Fruit fly (Drosophila melanogaster) whole organism, wandering third instar larva: Measurements from ENCODE around the gene CG7943.

Experiments
- Abd-B ChIP-seq: fragments of >200 bp; optimal IDR thresholded peaks from 2 replicates; lab custom pipeline; 2017; ENCODE audit warnings: missing biosample characterization, missing genetic modification characterization
- CG9705 ChIP-seq: fragments of 200-800 bp; sonication (Bioruptor generic); optimal IDR thresholded peaks from 2 replicates; lab custom pipeline; 2018; ENCODE audit warnings: missing biosample characterization, mild to moderate bottlenecking, missing genetic modification characterization
- CrebA ChIP-seq: fragments of 200-800 bp; sonication (Bioruptor generic); optimal IDR thresholded peaks from 2 replicates; lab custom pipeline; 2016; ENCODE audit warnings: missing biosample characterization, mild to moderate bottlenecking, missing genetic modification characterization, borderline replicate concordance
- Dif ChIP-seq: fragments of 200-275, 200-300 bp; sonication (Bioruptor generic); optimal IDR thresholded peaks from 2 replicates; lab custom pipeline; 2018; ENCODE audit warnings: missing biosample characterization, missing genetic modification characterization; ENCODE audit not compliant: partially characterized antibody
- GATAd ChIP-seq: sonication (Bioruptor generic); optimal IDR thresholded peaks from 2 replicates; lab custom pipeline; 2016; ENCODE audit warnings: missing biosample characterization, missing genetic modification characterization
- HLH106 ChIP-seq: fragments of 200-800 bp; optimal IDR thresholded peaks from 3 replicates; lab custom pipeline; 2019; ENCODE audit warnings: missing biosample characterization, mild to moderate bottlenecking, missing genetic modification characterization, moderate library complexity
- Hnf4 ChIP-seq: fragments of 200-800 bp; sonication (Bioruptor generic); optimal IDR thresholded peaks from 2 replicates; lab custom pipeline; 2016; ENCODE audit warnings: missing biosample characterization, mild to moderate bottlenecking, missing genetic modification characterization
- Hr78 ChIP-seq: fragments of >200 bp; optimal IDR thresholded peaks from 2 replicates; lab custom pipeline; 2017; ENCODE audit warnings: missing biosample characterization, missing genetic modification characterization
- Jra ChIP-seq: sonication (Bioruptor generic); optimal IDR thresholded peaks from 2 replicates; lab custom pipeline; 2016; ENCODE audit warnings: missing biosample characterization, missing genetic modification characterization
- Myc ChIP-seq: fragments of >200 bp; optimal IDR thresholded peaks from 2 replicates; lab custom pipeline; 2017
- N ChIP-seq: fragments of >200 bp; optimal IDR thresholded peaks from 2 replicates; lab custom pipeline; 2018; ENCODE audit warnings: missing biosample characterization, missing external identifiers, missing genetic modification characterization
- OdsH ChIP-seq: fragments of 200-800 bp; sonication (Bioruptor generic); optimal IDR thresholded peaks from 2 replicates; lab custom pipeline; 2016; ENCODE audit warnings: missing biosample characterization, mild to moderate bottlenecking, missing genetic modification characterization
- Rel ChIP-seq, 2 experiments: fragments of 200-800 bp; sonication (Bioruptor generic) in 1 of 2; optimal IDR thresholded peaks; 2 replicates in 1 of 2; 3 replicates in 1 of 2; lab custom pipeline; 2016 to 2019; ENCODE audit warnings: mild to moderate bottlenecking in 2 of 2, missing biosample characterization in 2 of 2, missing genetic modification characterization in 2 of 2, moderate library complexity in 1 of 2
- Sp1 ChIP-seq: fragments of 200-800 bp; sonication (Bioruptor generic); optimal IDR thresholded peaks from 3 replicates; lab custom pipeline; 2019; ENCODE audit warnings: missing biosample characterization, mild to moderate bottlenecking, missing genetic modification characterization, moderate library complexity
- Vsx2 ChIP-seq: fragments of 200-300, 225-300 bp; sonication (Bioruptor generic); optimal IDR thresholded peaks from 2 replicates; lab custom pipeline; 2018; ENCODE audit warnings: missing biosample characterization, missing genetic modification characterization; ENCODE audit not compliant: partially characterized antibody
- br ChIP-seq: fragments of 200-800 bp; sonication (Bioruptor generic); optimal IDR thresholded peaks from 2 replicates; lab custom pipeline; 2016; ENCODE audit warnings: missing biosample characterization, missing genetic modification characterization
- dl ChIP-seq, 2 experiments: fragments of 175-275, 200-275 bp in 1 of 2; fragments of 200-275 bp in 1 of 2; sonication (Bioruptor generic); optimal IDR thresholded peaks; lab custom pipeline; 2018; ENCODE audit warnings: mild to moderate bottlenecking in 2 of 2, missing biosample characterization in 2 of 2, missing genetic modification characterization in 2 of 2, moderate library complexity in 2 of 2; ENCODE audit not compliant: partially characterized antibody in 2 of 2, insufficient read depth in 1 of 2
- dmrt93B ChIP-seq: fragments of 200-800 bp; sonication (Bioruptor generic); optimal IDR thresholded peaks from 2 replicates; lab custom pipeline; 2018; ENCODE audit warnings: missing biosample characterization, mild to moderate bottlenecking, missing genetic modification characterization
- dsf ChIP-seq: sonication (Bioruptor generic); optimal IDR thresholded peaks from 2 replicates; lab custom pipeline; 2016; ENCODE audit warnings: missing biosample characterization, missing genetic modification characterization, borderline replicate concordance
- ey ChIP-seq: fragments of 200-800 bp; sonication (Bioruptor generic); optimal IDR thresholded peaks from 2 replicates; lab custom pipeline; 2016; ENCODE audit warnings: missing biosample characterization, missing genetic modification characterization
- foxo ChIP-seq, 2 experiments: fragments of 200-800 bp; sonication (Bioruptor generic); optimal IDR thresholded peaks; 2 replicates in 1 of 2; 3 replicates in 1 of 2; lab custom pipeline; 2016 to 2017; ENCODE audit warnings: missing biosample characterization in 2 of 2, missing genetic modification characterization in 2 of 2
- fru ChIP-seq: fragments of 200-800 bp; sonication (Bioruptor generic); optimal IDR thresholded peaks from 3 replicates; lab custom pipeline; 2016; ENCODE audit warnings: missing biosample characterization, mild to moderate bottlenecking, missing genetic modification characterization
- h ChIP-seq: fragments of 200-800 bp; sonication (Bioruptor generic); optimal IDR thresholded peaks from 3 replicates; lab custom pipeline; 2016; ENCODE audit warnings: missing biosample characterization, mild to moderate bottlenecking, missing genetic modification characterization
- jim ChIP-seq: fragments of 175-275, 200-325 bp; sonication (Bioruptor generic); optimal IDR thresholded peaks from 2 replicates; lab custom pipeline; 2016; ENCODE audit warnings: missing biosample characterization, mild to moderate bottlenecking, missing genetic modification characterization
- pan ChIP-seq: fragments of >200 bp; optimal IDR thresholded peaks from 2 replicates; lab custom pipeline; 2017
- psq ChIP-seq: fragments of 200-800 bp; sonication (Bioruptor generic); optimal IDR thresholded peaks from 3 replicates; lab custom pipeline; 2017; ENCODE audit warnings: missing biosample characterization, mild to moderate bottlenecking, missing genetic modification characterization, moderate library complexity
- rgr ChIP-seq: fragments of 200-800 bp; sonication (Bioruptor generic); optimal IDR thresholded peaks from 3 replicates; lab custom pipeline; 2016; ENCODE audit warnings: missing biosample characterization, mild to moderate bottlenecking, missing genetic modification characterization
- sage ChIP-seq: fragments of 200-800 bp; sonication (Bioruptor generic); optimal IDR thresholded peaks from 2 replicates; lab custom pipeline; 2016; ENCODE audit warnings: missing biosample characterization, mild to moderate bottlenecking, missing genetic modification characterization
- sv ChIP-seq: fragments of 200-800 bp; sonication (Bioruptor generic); optimal IDR thresholded peaks from 3 replicates; lab custom pipeline; 2016; ENCODE audit warnings: missing biosample characterization, missing genetic modification characterization
- tai ChIP-seq: sonication (Bioruptor generic); optimal IDR thresholded peaks from 2 replicates; lab custom pipeline; 2016; ENCODE audit warnings: missing biosample characterization, missing genetic modification characterization
- usp ChIP-seq: fragments of >200 bp; optimal IDR thresholded peaks from 2 replicates; lab custom pipeline; 2017; ENCODE audit warnings: missing biosample characterization, missing genetic modification characterization
- woc ChIP-seq: sonication (Bioruptor generic); optimal IDR thresholded peaks from 2 replicates; lab custom pipeline; 2016; ENCODE audit warnings: missing biosample characterization, mild to moderate bottlenecking, missing genetic modification characterization

Gene CG7943

dm6 chr3R:30012602-30013489 is 33.4 kb upstream of the CG7943 start (continued):
- peak; percentile 27 for TF ChIP-seq Hnf4 (GFP tag; lab: Kevin White, UChicago)
- no peak for TF ChIP-seq Sp1 (GFP tag; lab: Kevin White, UChicago)
- no peak for TF ChIP-seq woc
- no peak for TF ChIP-seq GATAd (GFP tag; lab: Kevin White, UChicago)
- no peak for TF ChIP-seq CrebA (GFP tag; lab: Kevin White, UChicago)
- no peak for TF ChIP-seq sage
- no peak for TF ChIP-seq dl (GFP tag; optimal IDR thresholded peaks at IDR 0.05; lab: Kevin White, UChicago; ENCODE audit: insufficient read depth in 1 of 2, partially characterized antibody in 2 of 2)
- TF ChIP-seq HLH106 (tag; lab: Kevin White, UChicago) = no peak
- TF ChIP-seq Vsx2 (GFP tag; lab: Kevin White, UChicago) = no peak
- TF ChIP-seq pan (lab: Kevin White, UChicago) = no peak
- TF ChIP-seq, all 38 proteins: peak for 8

- TF ChIP-seq sage (no peak), br (GFP tag; lab: Kevin White, UChicago) (no peak), Hnf4 (GFP tag; lab: Kevin White, UChicago) (no peak)
These were observed 32.4 kb upstream of the CG7943 start for dm6 chr3R:30013909-30014308.

- no peak for TF ChIP-seq dl (GFP tag; optimal IDR thresholded peaks at IDR 0.05; lab: Kevin White, UChicago; ENCODE audit: insufficient read depth in 1 of 2, partially characterized antibody in 2 of 2)
These were observed 31.8 kb upstream of the CG7943 start for dm6 chr3R:30014480-30014879.

dm6 chr3R:30014977-30015514 is 31.2 kb upstream of the CG7943 start, which contains the start of gene CG7920:
Gene CG7920, minus strand, starts transcription at chr3R:30015284.
- TF ChIP-seq Jra = peak; percentile 53
- peak; percentile 63 for TF ChIP-seq Sp1 (GFP tag; lab: Kevin White, UChicago)
- TF ChIP-seq ey (GFP tag; lab: Kevin White, UChicago) = peak; percentile 3
- TF ChIP-seq CG9705 (GFP tag; lab: Kevin White, UChicago) = peak; percentile 37
- no peak for TF ChIP-seq dsf (GFP tag; lab: Kevin White, UChicago)
- no peak for TF ChIP-seq dmrt93B (GFP tag; lab: Kevin White, UChicago)
- TF ChIP-seq dl (GFP tag; optimal IDR thresholded peaks at IDR 0.05; lab: Kevin White, UChicago; ENCODE audit: insufficient read depth in 1 of 2, partially characterized antibody in 2 of 2) = no peak
- peak; percentile 4 for TF ChIP-seq br (GFP tag; lab: Kevin White, UChicago)
- peak; percentile 56 for TF ChIP-seq fru
- TF ChIP-seq sv = no peak
- TF ChIP-seq pan (lab: Kevin White, UChicago) = no peak
- peak in 1 of 2 experiments; percentile 52 for TF ChIP-seq foxo (GFP tag; optimal IDR thresholded peaks at IDR 0.05; lab: Kevin White, UChicago)
- no peak for TF ChIP-seq Rel (GFP tag; optimal IDR thresholded peaks at IDR 0.05; lab: Kevin White, UChicago)
- TF ChIP-seq Rel (tag; optimal IDR thresholded peaks at IDR 0.05; lab: Kevin White, UChicago) = peak; percentile 70
- peak; percentile 82 for TF ChIP-seq GATAd (GFP tag; lab: Kevin White, UChicago)
- no peak for TF ChIP-seq jim (GFP tag; lab: Kevin White, UChicago)
- peak; percentile 1 for TF ChIP-seq Myc (lab: Kevin White, UChicago)
- TF ChIP-seq OdsH (GFP tag; lab: Kevin White, UChicago) = peak; percentile 19
- TF ChIP-seq rgr (GFP tag; lab: Kevin White, UChicago) = peak; percentile 56
- peak; percentile 54 for TF ChIP-seq Dif (GFP tag; lab: Kevin White, UChicago)
- peak; percentile 51 for TF ChIP-seq h (GFP tag; lab: Kevin White, UChicago)
- no peak for TF ChIP-seq sage
- TF ChIP-seq Hnf4 (GFP tag; lab: Kevin White, UChicago) = peak; percentile 58
- peak; percentile 61 for TF ChIP-seq Vsx2 (GFP tag; lab: Kevin White, UChicago)

- TF ChIP-seq Rel (GFP tag; optimal IDR thresholded peaks at IDR 0.05; lab: Kevin White, UChicago) (no peak), Rel (tag; optimal IDR thresholded peaks at IDR 0.05; lab: Kevin White, UChicago) (no peak), sage (no peak), Hr78 (GFP tag; lab: Kevin White, UChicago) (no peak), h (GFP tag; lab: Kevin White, UChicago) (peak; percentile 38), CrebA (GFP tag; lab: Kevin White, UChicago) (no peak), pan (lab: Kevin White, UChicago) (no peak), psq (GFP tag; lab: Kevin White, UChicago) (peak; percentile 14), GATAd (GFP tag; lab: Kevin White, UChicago) (no peak), N (GFP tag; lab: Kevin White, UChicago) (no peak), dsf (GFP tag; lab: Kevin White, UChicago) (no peak), HLH106 (tag; lab: Kevin White, UChicago) (no peak), Hnf4 (GFP tag; lab: Kevin White, UChicago) (no peak), br (GFP tag; lab: Kevin White, UChicago) (no peak), Vsx2 (GFP tag; lab: Kevin White, UChicago) (no peak), Abd-B (GFP tag; lab: Kevin White, UChicago) (no peak), dl (GFP tag; optimal IDR thresholded peaks at IDR 0.05; lab: Kevin White, UChicago; ENCODE audit: insufficient read depth in 1 of 2, partially characterized antibody in 2 of 2) (no peak), Sp1 (GFP tag; lab: Kevin White, UChicago) (peak; percentile 7), fru (peak; percentile 22), foxo (GFP tag; optimal IDR thresholded peaks at IDR 0.05; lab: Kevin White, UChicago) (peak in 1 of 2 experiments; percentile 12), jim (GFP tag; lab: Kevin White, UChicago) (no peak), usp (GFP tag; lab: Kevin White, UChicago) (no peak), OdsH (GFP tag; lab: Kevin White, UChicago) (no peak), rgr (GFP tag; lab: Kevin White, UChicago) (peak; percentile 33), ey (GFP tag; lab: Kevin White, UChicago) (peak; percentile 20), Jra (no peak), Myc (lab: Kevin White, UChicago) (no peak), tai (no peak), sv (no peak)
- TF ChIP-seq, all 38 proteins: peak for 7
These were observed 25.3 kb upstream of the CG7943 start for dm6 chr3R:30021009-30021408.
